Worm (Caenorhabditis elegans): Measurements from ENCODE around the gene nhr-166.

Gene nhr-166

ce11 chrII:3846028-3846427, 34.0 kb upstream of the nhr-166 start, which contains the start of gene C17A2.2:
Gene C17A2.2 (plus strand): TSS chrII:3846328.
- no peak for TF ChIP-seq lin-13 (GFP tag; optimal IDR thresholded peaks at IDR 0.05)
- TF ChIP-seq lin-39 (tag; optimal IDR thresholded peaks at IDR 0.05) = no peak
- no peak for TF ChIP-seq snpc-4 (tag; optimal IDR thresholded peaks at IDR 0.05)
- TF ChIP-seq mbf-1 (tag; optimal IDR thresholded peaks at IDR 0.05) = no peak
- TF ChIP-seq elt-3 (tag; optimal IDR thresholded peaks at IDR 0.05) = no peak
- TF ChIP-seq ztf-4 (tag; optimal IDR thresholded peaks at IDR 0.05) = no peak
- TF ChIP-seq elt-1 (tag; optimal IDR thresholded peaks at IDR 0.05) = no peak
- TF ChIP-seq ceh-16 (tag; optimal IDR thresholded peaks at IDR 0.05) = no peak
- TF ChIP-seq C34F6.9 (tag; optimal IDR thresholded peaks at IDR 0.05) = no peak

ce11 chrII:3850655-3851054, 29.4 kb upstream of the nhr-166 start, which contains the start of gene nhr-72:
Gene nhr-72 (minus strand): TSS chrII:3850755.
- TF ChIP-seq mab-5 (tag; optimal IDR thresholded peaks at IDR 0.05) = no peak
- no peak for TF ChIP-seq mbf-1 (tag; optimal IDR thresholded peaks at IDR 0.05)
- TF ChIP-seq nhr-25 (tag; optimal IDR thresholded peaks at IDR 0.05) = no peak

DNA sequence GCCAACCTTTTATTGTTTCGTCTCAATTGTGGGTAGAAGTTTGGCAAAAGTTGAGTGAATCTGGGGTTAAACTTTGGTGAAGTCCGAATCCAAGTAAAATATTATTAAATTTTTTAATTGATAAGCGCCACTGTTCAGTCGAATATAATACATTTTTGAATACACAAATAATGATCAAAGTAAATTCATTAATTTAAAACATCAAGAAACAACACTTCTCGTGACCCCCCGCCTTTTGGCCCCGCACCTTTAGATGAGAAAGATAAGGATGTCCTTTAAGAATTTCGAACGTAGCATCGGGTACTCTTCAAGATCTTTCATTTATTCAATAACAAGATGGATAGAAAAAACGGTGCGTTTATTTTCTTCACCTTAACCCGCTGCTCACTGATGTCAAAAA, 27.4 kb upstream of the nhr-166 start, which contains the start of gene nhr-257:
TSS of gene nhr-257 (plus strand) at position 301 of the 400 bp plus-strand sequence.
- TF ChIP-seq nhr-77 (tag; optimal IDR thresholded peaks at IDR 0.05) (no peak), egl-27 (tag; optimal IDR thresholded peaks at IDR 0.05) (no peak), elt-3 (tag; optimal IDR thresholded peaks at IDR 0.05) (no peak), unc-55 (GFP tag; optimal IDR thresholded peaks at IDR 0.05) (no peak), nhr-23 (tag; optimal IDR thresholded peaks at IDR 0.05) (no peak), ceh-82 (tag; optimal IDR thresholded peaks at IDR 0.05) (no peak), ZK546.5 (tag; optimal IDR thresholded peaks at IDR 0.05) (no peak), mab-5 (tag; optimal IDR thresholded peaks at IDR 0.05) (no peak), R02D3.7 (tag; optimal IDR thresholded peaks at IDR 0.05) (no peak), nhr-21 (tag; optimal IDR thresholded peaks at IDR 0.05) (no peak), unc-39 (tag; optimal IDR thresholded peaks at IDR 0.05) (no peak), C34F6.9 (tag; optimal IDR thresholded peaks at IDR 0.05) (no peak), blmp-1 (tag; optimal IDR thresholded peaks at IDR 0.05; ENCODE audit: insufficient read depth) (no peak), gmeb-1 (tag; optimal IDR thresholded peaks at IDR 0.05) (no peak), nhr-12 (tag; optimal IDR thresholded peaks at IDR 0.05) (no peak), ama-1 (optimal IDR thresholded peaks at IDR 0.05) (no peak), ztf-4 (tag; optimal IDR thresholded peaks at IDR 0.05) (no peak), nhr-11 (tag; optimal IDR thresholded peaks at IDR 0.05) (no peak)

DNA sequence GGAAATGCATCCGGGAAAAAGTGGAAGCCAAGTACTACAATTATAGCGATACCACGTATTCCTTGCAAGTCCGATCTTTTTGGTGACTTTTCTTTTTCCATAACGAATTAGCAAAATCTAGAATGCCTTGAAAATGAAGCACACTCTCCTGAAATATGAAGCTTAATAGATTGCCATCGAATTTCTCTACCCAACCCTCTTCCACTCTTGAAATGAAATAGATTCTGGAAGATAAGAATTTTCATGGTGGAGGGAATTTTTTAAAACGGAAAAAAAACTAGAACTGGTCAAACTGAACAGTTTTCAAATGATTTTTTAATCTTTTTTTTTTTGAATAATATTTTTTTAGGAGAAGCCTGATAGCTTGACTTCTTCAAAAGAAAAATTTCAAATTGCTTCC, 19.2 kb upstream of the nhr-166 start, which contains the start of gene oac-11:
TSS of gene oac-11 (minus strand) at position 101 of the 400 bp plus-strand sequence.
- no peak for TF ChIP-seq mdl-1 (tag; optimal IDR thresholded peaks at IDR 0.05)
- TF ChIP-seq lin-39 (tag; optimal IDR thresholded peaks at IDR 0.05) = no peak
- TF ChIP-seq snpc-4 (tag; optimal IDR thresholded peaks at IDR 0.05) = no peak
- no peak for TF ChIP-seq lin-13 (GFP tag; optimal IDR thresholded peaks at IDR 0.05)
- TF ChIP-seq ztf-1 (GFP tag; conservative IDR thresholded peaks at IDR 0.05) = no peak
- TF ChIP-seq unc-62 (GFP tag; optimal IDR thresholded peaks at IDR 0.05) = no peak
- TF ChIP-seq dmd-4 (tag; optimal IDR thresholded peaks at IDR 0.05) = no peak
- no peak for TF ChIP-seq aly-2 (tag; optimal IDR thresholded peaks at IDR 0.05)
- no peak for TF ChIP-seq nhr-23 (tag; optimal IDR thresholded peaks at IDR 0.05)
- TF ChIP-seq mbf-1 (tag; optimal IDR thresholded peaks at IDR 0.05) = no peak
- no peak for TF ChIP-seq F13H6.1 (tag; optimal IDR thresholded peaks at IDR 0.05)
- TF ChIP-seq nhr-11 (tag; optimal IDR thresholded peaks at IDR 0.05) = no peak
- no peak for TF ChIP-seq nhr-6 (tag; optimal IDR thresholded peaks at IDR 0.05)
- no peak for TF ChIP-seq ZK546.5 (tag; optimal IDR thresholded peaks at IDR 0.05)
- TF ChIP-seq nhr-21 (tag; optimal IDR thresholded peaks at IDR 0.05) = no peak

ce11 chrII:3862053-3862452, 18.0 kb upstream of the nhr-166 start:
- TF ChIP-seq elt-1 (tag; optimal IDR thresholded peaks at IDR 0.05) (peak; percentile 76), egl-27 (tag; optimal IDR thresholded peaks at IDR 0.05) (no peak)

ce11 chrII:3864652-3865051, 15.4 kb upstream of the nhr-166 start, which contains the start of gene nhr-261:
Gene nhr-261 (minus strand): TSS chrII:3864752.
- no peak for TF ChIP-seq unc-55 (GFP tag; optimal IDR thresholded peaks at IDR 0.05)

All from whole organism, L2 larva.